Fruit fly (Drosophila melanogaster) Kc167 (cell line): ENCODE measurements around the gene CG6928.

ENCODE experiments used
- Myc ChIP-seq: fragments of >200 bp; optimal IDR thresholded peaks from 2 replicates; lab custom pipeline; 2017; ENCODE audit warnings: missing external identifiers
- Sin3A ChIP-seq: fragments of >200 bp; optimal IDR thresholded peaks from 2 replicates; lab custom pipeline; 2018; ENCODE audit warnings: missing external identifiers
- h ChIP-seq: fragments of >200 bp; optimal IDR thresholded peaks from 3 replicates; lab custom pipeline; 2018; ENCODE audit warnings: missing external identifiers
- psq ChIP-seq: fragments of >200 bp; optimal IDR thresholded peaks from 2 replicates; lab custom pipeline; 2017; ENCODE audit warnings: missing external identifiers

- TF ChIP-seq Sin3A (lab: Kevin White, UChicago) (no peak), h (no peak), psq (lab: Kevin White, UChicago) (no peak), Myc (lab: Kevin White, UChicago) (no peak)
Observed at dm6 chr3L:11992960-11993359, 10.0 kb upstream of the CG6928 start, which contains the start of gene viaf.
